Fruit fly (Drosophila melanogaster) whole organism, embryonic: Measurements from ENCODE around the gene CCKLR-17D1.
A peak's percentile ranks its signal among the peaks of the same experiment; 100 is the strongest.

ENCODE experiments used
- CG10147 ChIP-seq: fragments of 200-800 bp; sonication (Bioruptor generic); optimal IDR thresholded peaks from 2 replicates; lab custom pipeline; 2019; ENCODE audit warnings: missing biosample characterization, mild to moderate bottlenecking, missing genetic modification characterization, moderate library complexity
- CG11093 ChIP-seq: fragments of 200-800 bp; sonication (Bioruptor generic); IDR thresholded peaks from 3 replicates; pipeline ENCODE4 v1.3.6; 2022; ENCODE audit warnings: missing biosample characterization, missing genetic modification characterization
- CG12155 ChIP-seq: fragments of 200-800 bp; sonication (Bioruptor generic); optimal IDR thresholded peaks from 3 replicates; lab custom pipeline; 2016; ENCODE audit warnings: missing biosample characterization, missing genetic modification characterization
- CG17612 ChIP-seq: fragments of 200-800 bp; sonication (Bioruptor generic); IDR thresholded peaks from 2 replicates; pipeline ENCODE4 v1.3.6; 2022; ENCODE audit warnings: missing biosample characterization, missing genetic modification characterization
- CG18764 ChIP-seq: fragments of 200-800 bp; sonication (Bioruptor generic); optimal IDR thresholded peaks from 3 replicates; lab custom pipeline; 2016; ENCODE audit warnings: missing biosample characterization, missing genetic modification characterization
- CG3163 ChIP-seq: fragments of 200-800 bp; sonication (Bioruptor generic); optimal IDR thresholded peaks from 3 replicates; lab custom pipeline; 2016; ENCODE audit warnings: missing biosample characterization, missing genetic modification characterization
- CG3281 ChIP-seq: fragments of 200-800 bp; sonication (Bioruptor generic); optimal IDR thresholded peaks from 3 replicates; lab custom pipeline; 2017; ENCODE audit warnings: missing biosample characterization, mild to moderate bottlenecking, missing genetic modification characterization
- CG3838 ChIP-seq: fragments of 200-800 bp; sonication (Bioruptor generic); optimal IDR thresholded peaks from 3 replicates; lab custom pipeline; 2016; ENCODE audit warnings: missing biosample characterization, missing genetic modification characterization
- CG3847 ChIP-seq: fragments of 200-800 bp; sonication (Bioruptor generic); IDR thresholded peaks from 2 replicates; pipeline ENCODE4 v1.3.6; 2022; ENCODE audit warnings: missing biosample characterization, missing genetic modification characterization
- CG4282 ChIP-seq: fragments of 200-800 bp; sonication (Bioruptor generic); optimal IDR thresholded peaks from 2 replicates; lab custom pipeline; 2016; ENCODE audit warnings: missing biosample characterization, missing genetic modification characterization
- CG43689 ChIP-seq: fragments of 200-800 bp; sonication (Bioruptor generic); IDR thresholded peaks from 2 replicates; pipeline ENCODE4 v1.3.6; 2022; ENCODE audit warnings: missing biosample characterization, missing genetic modification characterization
- CG4617 ChIP-seq: fragments of 200-800 bp; sonication (Bioruptor generic); optimal IDR thresholded peaks from 3 replicates; lab custom pipeline; 2016; ENCODE audit warnings: missing biosample characterization, missing genetic modification characterization, borderline replicate concordance
- CG5953 ChIP-seq: fragments of 200-800 bp; sonication (Bioruptor generic); IDR thresholded peaks from 2 replicates; pipeline ENCODE4 v1.3.6; 2022; ENCODE audit warnings: missing biosample characterization, missing genetic modification characterization
- CG8359 ChIP-seq: fragments of 200-800 bp; sonication (Bioruptor generic); optimal IDR thresholded peaks from 2 replicates; lab custom pipeline; 2017; ENCODE audit warnings: missing biosample characterization, mild to moderate bottlenecking, missing genetic modification characterization, borderline replicate concordance
- Dip2 ChIP-seq: fragments of 200-800 bp; sonication (Bioruptor generic); IDR thresholded peaks from 2 replicates; pipeline ENCODE4 v1.3.6; 2022; ENCODE audit warnings: missing biosample characterization, missing genetic modification characterization
- Dip3 ChIP-seq: fragments of 200-800 bp; sonication (Bioruptor generic); optimal IDR thresholded peaks from 3 replicates; lab custom pipeline; 2016; ENCODE audit warnings: missing biosample characterization, missing genetic modification characterization
- Doc2 ChIP-seq: fragments of 200-800 bp; sonication (Bioruptor generic); IDR thresholded peaks from 2 replicates; pipeline ENCODE4 v1.3.6; 2022; ENCODE audit warnings: missing biosample characterization, missing genetic modification characterization
- Nf-YC ChIP-seq: fragments of 200-800 bp; optimal IDR thresholded peaks from 3 replicates; lab custom pipeline; 2019; ENCODE audit warnings: missing biosample characterization, mild to moderate bottlenecking, missing genetic modification characterization, moderate library complexity
- Rx ChIP-seq: fragments of 200-800 bp; sonication (Bioruptor generic); IDR thresholded peaks from 2 replicates; pipeline ENCODE4 v1.3.6; 2022; ENCODE audit warnings: missing biosample characterization, missing genetic modification characterization
- bbx ChIP-seq: fragments of 200-800 bp; sonication (Bioruptor generic); IDR thresholded peaks from 2 replicates; pipeline ENCODE4 v1.3.6; 2022; ENCODE audit warnings: missing biosample characterization, missing genetic modification characterization; ENCODE audit not compliant: partially characterized antibody
- btn ChIP-seq: fragments of 200-800 bp; sonication (Bioruptor generic); optimal IDR thresholded peaks from 2 replicates; lab custom pipeline; 2016; ENCODE audit warnings: missing biosample characterization, missing genetic modification characterization
- cad ChIP-seq: fragments of >200 bp; optimal IDR thresholded peaks from 2 replicates; lab custom pipeline; 2017; ENCODE audit warnings: missing biosample characterization, missing genetic modification characterization
- chinmo ChIP-seq: fragments of 200-800 bp; sonication (Bioruptor generic); IDR thresholded peaks from 4 replicates; pipeline ENCODE4 v1.3.6; 2022; ENCODE audit warnings: missing biosample characterization, missing genetic modification characterization; ENCODE audit not compliant: partially characterized antibody
- dimm ChIP-seq: fragments of 200-800 bp; sonication (Bioruptor generic); IDR thresholded peaks from 2 replicates; pipeline ENCODE4 v1.3.6; 2022; ENCODE audit warnings: missing biosample characterization, missing genetic modification characterization
- dmrt11E ChIP-seq: fragments of 200-800 bp; sonication (Bioruptor generic); optimal IDR thresholded peaks from 3 replicates; lab custom pipeline; 2018; ENCODE audit warnings: missing biosample characterization, mild to moderate bottlenecking, missing genetic modification characterization, moderate library complexity
- en ChIP-seq: fragments of 200-800 bp; sonication (Bioruptor generic); optimal IDR thresholded peaks from 2 replicates; lab custom pipeline; 2016; ENCODE audit warnings: missing biosample characterization, missing genetic modification characterization
- gem ChIP-seq: fragments of 200-800 bp; sonication (Bioruptor generic); optimal IDR thresholded peaks from 2 replicates; lab custom pipeline; 2019; ENCODE audit warnings: missing biosample characterization, mild to moderate bottlenecking, missing genetic modification characterization, moderate library complexity
- grau ChIP-seq: fragments of 200-800 bp; optimal IDR thresholded peaks from 3 replicates; lab custom pipeline; 2019; ENCODE audit warnings: missing biosample characterization, mild to moderate bottlenecking, missing genetic modification characterization, moderate library complexity
- jing ChIP-seq: fragments of 200-800 bp; sonication (Bioruptor generic); optimal IDR thresholded peaks from 2 replicates; lab custom pipeline; 2018; ENCODE audit warnings: missing biosample characterization, mild to moderate bottlenecking, missing genetic modification characterization
- luna ChIP-seq: fragments of 200-800 bp; sonication (Bioruptor generic); optimal IDR thresholded peaks from 2 replicates; lab custom pipeline; 2016; ENCODE audit warnings: missing biosample characterization, missing genetic modification characterization
- run ChIP-seq: fragments of 200-800 bp; sonication (Bioruptor generic); optimal IDR thresholded peaks from 3 replicates; lab custom pipeline; 2018; ENCODE audit warnings: missing biosample characterization, mild to moderate bottlenecking, missing genetic modification characterization
- schlank ChIP-seq: fragments of 200-800 bp; sonication (Bioruptor generic); optimal IDR thresholded peaks from 2 replicates; lab custom pipeline; 2018; ENCODE audit warnings: missing biosample characterization, mild to moderate bottlenecking, missing genetic modification characterization
- slou ChIP-seq: fragments of 200-800 bp; sonication (Bioruptor generic); optimal IDR thresholded peaks from 3 replicates; lab custom pipeline; 2016; ENCODE audit warnings: missing biosample characterization, missing genetic modification characterization
- so ChIP-seq: fragments of 200-800 bp; sonication (Bioruptor generic); IDR thresholded peaks from 3 replicates; pipeline ENCODE4 v1.3.6; 2022; ENCODE audit warnings: missing biosample characterization, missing genetic modification characterization
- tin ChIP-seq: fragments of 200-800 bp; sonication (Bioruptor generic); optimal IDR thresholded peaks from 3 replicates; lab custom pipeline; 2016; ENCODE audit warnings: missing biosample characterization, missing genetic modification characterization
- tll ChIP-seq, 2 experiments: fragments of 200-800 bp in 1 of 2; fragments of >200 bp in 1 of 2; sonication (Bioruptor generic) in 1 of 2; optimal IDR thresholded peaks; 2 replicates each; lab custom pipeline; 2017 to 2019; ENCODE audit warnings: missing biosample characterization in 2 of 2, missing genetic modification characterization in 2 of 2, mild to moderate bottlenecking in 1 of 2, moderate library complexity in 1 of 2
- twi ChIP-seq: fragments of 200-800 bp; optimal IDR thresholded peaks from 2 replicates; lab custom pipeline; 2019; ENCODE audit warnings: missing biosample characterization, mild to moderate bottlenecking, missing genetic modification characterization, moderate library complexity
- tx ChIP-seq: fragments of 200-800 bp; sonication (Bioruptor generic); optimal IDR thresholded peaks from 2 replicates; lab custom pipeline; 2016; ENCODE audit warnings: missing biosample characterization, missing genetic modification characterization
- wor ChIP-seq: fragments of 200-800 bp; sonication (Bioruptor generic); IDR thresholded peaks from 2 replicates; pipeline ENCODE4 v1.3.6; 2022; ENCODE audit warnings: missing biosample characterization, missing genetic modification characterization
- zen ChIP-seq: fragments of 200-800 bp; sonication (Bioruptor generic); optimal IDR thresholded peaks from 3 replicates; lab custom pipeline; 2018; ENCODE audit warnings: missing biosample characterization, mild to moderate bottlenecking, missing genetic modification characterization, moderate library complexity
- zf30C ChIP-seq: fragments of 200-800 bp; sonication (Bioruptor generic); optimal IDR thresholded peaks from 3 replicates; lab custom pipeline; 2018; ENCODE audit warnings: missing biosample characterization, mild to moderate bottlenecking, missing genetic modification characterization

CCKLR-17D1 gene

DNA sequence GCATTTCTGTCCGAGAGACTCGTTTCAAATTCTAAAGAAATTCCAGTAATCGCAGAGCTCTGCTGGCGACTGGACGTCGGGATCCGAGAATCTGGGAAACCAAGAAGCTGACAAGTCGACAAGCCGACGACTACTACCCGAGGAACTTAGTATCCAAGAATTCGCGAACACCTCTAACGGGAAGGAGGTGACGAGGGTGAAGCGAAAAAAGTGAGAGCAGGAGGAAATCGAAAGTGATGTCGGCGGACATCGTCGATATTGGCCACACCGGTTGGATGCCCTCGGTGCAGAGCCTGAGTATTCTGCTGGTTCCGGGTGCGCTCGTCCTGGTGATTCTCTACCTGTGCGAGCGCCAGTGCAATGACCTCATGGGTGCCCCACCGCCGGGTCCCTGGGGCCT, 40.6 kb downstream of the CCKLR-17D1 start, which contains the start of gene phtm:
Gene phtm (plus strand): TSS at position 41 of the 400 bp plus-strand sequence.
- TF ChIP-seq Rx (GFP tag; lab: Robert Waterston, UW) = no peak
- TF ChIP-seq CG10147 = no peak
- no peak for TF ChIP-seq CG3163
- no peak for TF ChIP-seq gem (tag; lab: Kevin White, UChicago)
- TF ChIP-seq zf30C = no peak
- no peak for TF ChIP-seq CG4617
- no peak for TF ChIP-seq CG8359 (GFP tag; lab: Kevin White, UChicago)
- no peak for TF ChIP-seq CG3847 (GFP tag; lab: Robert Waterston, UW)
- TF ChIP-seq schlank (tag; lab: Kevin White, UChicago) = no peak
- no peak for TF ChIP-seq CG17612 (GFP tag; lab: Robert Waterston, UW)
- no peak for TF ChIP-seq Doc2 (GFP tag; lab: Robert Waterston, UW)
- TF ChIP-seq CG18764 = no peak
- TF ChIP-seq run (tag; lab: Kevin White, UChicago) = no peak
- TF ChIP-seq wor (GFP tag; lab: Robert Waterston, UW) = no peak
- no peak for TF ChIP-seq CG12155 (GFP tag; lab: Kevin White, UChicago)
- TF ChIP-seq bbx (GFP tag; lab: Robert Waterston, UW) = no peak

DNA sequence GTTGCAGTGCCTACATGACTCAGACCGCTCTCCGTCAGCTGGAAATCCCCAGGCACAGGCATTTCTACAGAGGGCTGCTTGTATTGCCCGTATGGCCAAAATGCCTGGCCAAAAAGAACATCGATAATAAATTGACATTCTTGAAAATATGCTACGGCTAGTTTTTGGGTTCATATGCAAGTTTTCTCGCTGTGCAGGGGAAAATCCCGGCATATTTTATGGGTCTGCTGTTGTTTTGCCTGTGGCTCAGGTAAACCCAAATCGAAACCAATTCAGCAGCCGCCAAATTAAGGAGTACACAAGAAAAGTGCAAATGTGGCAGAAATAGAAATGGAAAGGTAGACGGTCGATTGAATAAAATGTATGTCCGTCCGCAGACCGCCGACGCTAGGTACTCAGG, 41.4 kb downstream of the CCKLR-17D1 start:
- TF ChIP-seq dimm (GFP tag; lab: Robert Waterston, UW) (no peak), CG43689 (GFP tag; lab: Robert Waterston, UW) (no peak), zen (peak; percentile 75), tll (GFP tag; optimal IDR thresholded peaks at IDR 0.05; lab: Kevin White, UChicago) (peak in 1 of 2 experiments; percentile 84), en (GFP tag; lab: Kevin White, UChicago) (no peak), cad (peak; percentile 62), twi (tag; lab: Kevin White, UChicago) (peak; percentile 69), zf30C (peak; percentile 31)
- TF ChIP-seq, all 482 proteins: peak for 5

- no peak for TF ChIP-seq so (GFP tag; lab: Robert Waterston, UW)
- no peak for TF ChIP-seq CG3838 (GFP tag; lab: Kevin White, UChicago)
- TF ChIP-seq tx = no peak
- no peak for TF ChIP-seq slou (GFP tag; lab: Kevin White, UChicago)
- TF ChIP-seq CG3281 (GFP tag; lab: Kevin White, UChicago) = no peak
- no peak for TF ChIP-seq CG11093 (GFP tag; lab: Robert Waterston, UW)
- no peak for TF ChIP-seq Nf-YC
- no peak for TF ChIP-seq CG5953 (GFP tag; lab: Robert Waterston, UW)
- TF ChIP-seq Dip2 = no peak
- no peak for TF ChIP-seq tin (GFP tag; lab: Kevin White, UChicago)
- no peak for TF ChIP-seq CG4282
- TF ChIP-seq grau = no peak
- TF ChIP-seq jing = no peak
- no peak for TF ChIP-seq chinmo (GFP tag; lab: Robert Waterston, UW)
- no peak for TF ChIP-seq luna (GFP tag; lab: Kevin White, UChicago)
- TF ChIP-seq dmrt11E (tag; lab: Kevin White, UChicago) = no peak
- TF ChIP-seq Dip3 (GFP tag; lab: Kevin White, UChicago) = no peak
- TF ChIP-seq btn (GFP tag; lab: Kevin White, UChicago) = no peak
Observed at dm6 chrX:18684504-18684903, 41.9 kb downstream of the CCKLR-17D1 start.
